Fruit fly (Drosophila melanogaster): ENCODE measurements around the gene spel1.

Gene spel1

DNA sequence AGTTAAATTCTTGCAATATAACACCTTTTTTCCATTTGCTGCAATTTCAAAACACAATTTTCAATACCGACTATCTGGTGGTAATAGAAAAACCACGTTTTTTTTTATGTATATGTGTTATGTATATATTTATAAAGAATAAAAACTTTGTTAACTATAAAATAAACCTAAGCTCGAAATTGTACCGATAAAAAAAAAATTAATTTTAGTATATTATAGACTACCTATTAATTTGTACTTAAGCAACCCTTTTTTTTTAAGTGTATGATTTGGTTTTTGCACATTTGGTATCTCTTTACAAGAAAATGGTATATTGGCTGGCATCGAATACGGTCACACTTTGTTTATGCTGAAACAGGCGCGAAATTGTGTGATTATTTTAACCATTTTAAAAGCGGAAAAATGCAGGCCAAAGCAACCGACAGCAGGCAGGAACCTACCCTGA, at the start of gene spel1 (continued):
- TF ChIP-seq CG16779 (tag; optimal IDR thresholded peaks at IDR 0.05) (peak; percentile 21), dac (GFP tag; optimal IDR thresholded peaks at IDR 0.05) (no peak), cyc (GFP tag; optimal IDR thresholded peaks at IDR 0.05) (peak; percentile 59), Eip75B (GFP tag; optimal IDR thresholded peaks at IDR 0.05) (no peak), lz (GFP tag; optimal IDR thresholded peaks at IDR 0.05) (peak; percentile 40), Smox (GFP tag; optimal IDR thresholded peaks at IDR 0.05) (peak; percentile 38), CG6854 (GFP tag; optimal IDR thresholded peaks at IDR 0.05) (no peak), CG11902 (GFP tag; optimal IDR thresholded peaks at IDR 0.05) (peak; percentile 13)

DNA sequence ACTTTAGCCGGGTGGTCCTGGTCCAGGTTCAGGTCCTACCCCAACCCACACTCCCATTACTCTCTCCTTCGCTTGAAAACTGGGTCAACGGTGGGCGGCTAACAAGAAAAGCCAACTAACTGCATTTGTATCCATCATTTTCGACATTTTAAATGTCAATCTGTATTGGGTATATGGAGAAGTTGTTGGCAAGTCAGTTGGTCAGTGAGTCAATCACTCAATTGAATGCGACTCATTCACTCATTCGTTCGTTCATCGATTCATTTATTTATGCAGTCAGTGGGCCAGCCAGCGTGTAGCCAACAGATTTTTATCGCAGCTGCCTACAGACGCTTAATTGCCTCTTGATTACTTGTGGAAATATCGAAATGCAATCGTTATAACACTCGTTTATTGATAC, 45.2 kb upstream of the spel1 start:
- TF ChIP-seq CG4318 (GFP tag; optimal IDR thresholded peaks at IDR 0.05) (no peak), acj6 (GFP tag; optimal IDR thresholded peaks at IDR 0.05) (no peak), CG15336 (GFP tag; IDR thresholded peaks at IDR 0.05) (no peak), fd85E (GFP tag; optimal IDR thresholded peaks at IDR 0.05) (no peak), svp (GFP tag) (no peak), pdm3 (GFP tag; optimal IDR thresholded peaks at IDR 0.05) (no peak), fkh (GFP tag; optimal IDR thresholded peaks at IDR 0.05) (no peak), CG8319 (GFP tag; optimal IDR thresholded peaks at IDR 0.05) (no peak), CG11294 (GFP tag; IDR thresholded peaks at IDR 0.05) (no peak), CG8632 (GFP tag; optimal IDR thresholded peaks at IDR 0.05) (no peak), CG7368 (GFP tag; optimal IDR thresholded peaks at IDR 0.05) (no peak), CG10631 (GFP tag; optimal IDR thresholded peaks at IDR 0.05) (no peak), dac (GFP tag; optimal IDR thresholded peaks at IDR 0.05) (no peak), CG9139 (GFP tag; optimal IDR thresholded peaks at IDR 0.05) (no peak), eg (GFP tag; IDR thresholded peaks at IDR 0.05) (no peak), Eip78C (GFP tag) (no peak)

DNA sequence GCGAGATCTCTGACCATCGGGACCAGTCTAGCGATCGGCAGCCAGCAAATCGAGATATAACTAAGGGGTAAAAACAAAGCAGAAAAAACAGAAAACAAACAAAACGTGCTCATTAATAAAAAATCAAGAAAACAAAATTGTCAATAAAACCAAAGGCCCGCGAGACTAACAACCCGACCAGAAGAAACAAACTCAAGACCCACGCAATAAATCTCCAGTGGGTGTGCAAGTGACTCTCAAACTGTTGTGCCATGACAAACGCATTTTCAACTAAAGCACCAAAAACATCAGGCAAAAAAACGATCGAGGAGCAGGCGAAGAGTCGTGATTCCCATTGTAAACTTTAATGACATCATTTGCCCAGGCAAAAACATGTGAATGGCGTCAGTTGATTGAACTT, 43.9 kb upstream of the spel1 start:
- TF ChIP-seq spab (GFP tag; optimal IDR thresholded peaks at IDR 0.05): no peak
- no peak for TF ChIP-seq CG1621 (tag; optimal IDR thresholded peaks at IDR 0.05)
- no peak for TF ChIP-seq Smox (GFP tag; optimal IDR thresholded peaks at IDR 0.05)
- TF ChIP-seq CG6163 (GFP tag; IDR thresholded peaks at IDR 0.05): no peak
- TF ChIP-seq Sox102F (GFP tag; optimal IDR thresholded peaks at IDR 0.05): no peak
- no peak for TF ChIP-seq Ets21C (GFP tag; optimal IDR thresholded peaks at IDR 0.05)
- no peak for TF ChIP-seq CG10631 (GFP tag; optimal IDR thresholded peaks at IDR 0.05)
- TF ChIP-seq CG10669 (GFP tag; optimal IDR thresholded peaks at IDR 0.05): no peak
- no peak for TF ChIP-seq eg (GFP tag; IDR thresholded peaks at IDR 0.05)
- no peak for TF ChIP-seq CG15336 (GFP tag; IDR thresholded peaks at IDR 0.05)
- TF ChIP-seq CG16779 (tag; optimal IDR thresholded peaks at IDR 0.05): no peak

DNA sequence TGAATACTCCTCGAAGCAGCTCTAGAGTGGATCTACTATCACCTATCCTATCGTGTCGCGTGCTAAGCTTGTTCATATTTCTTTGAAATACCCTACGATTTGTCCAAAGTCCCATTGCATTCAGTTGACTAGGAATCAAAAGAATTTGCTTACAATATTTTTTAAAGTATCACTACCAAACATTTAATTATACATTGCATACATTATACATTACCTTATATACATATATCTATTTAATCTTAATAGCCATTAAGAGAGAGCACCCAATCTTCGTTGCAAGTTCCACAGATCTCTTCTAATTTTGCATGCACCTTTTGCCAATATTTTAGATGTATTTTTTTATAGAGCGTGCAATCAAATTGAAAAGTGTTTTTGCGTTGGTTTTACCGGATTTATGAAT, 43.3 kb upstream of the spel1 start:
- TF ChIP-seq CG15336 (GFP tag; IDR thresholded peaks at IDR 0.05) (peak; percentile 87), pdm3 (GFP tag; optimal IDR thresholded peaks at IDR 0.05) (peak; percentile 1), Hr39 (GFP tag; optimal IDR thresholded peaks at IDR 0.05) (no peak), CG9139 (GFP tag; optimal IDR thresholded peaks at IDR 0.05) (no peak), CG6163 (GFP tag; IDR thresholded peaks at IDR 0.05) (peak; percentile 43; the same call in 1 of the 3 replicates), CG7368 (GFP tag; optimal IDR thresholded peaks at IDR 0.05) (no peak), cyc (GFP tag; optimal IDR thresholded peaks at IDR 0.05) (no peak), CG31627 (GFP tag; optimal IDR thresholded peaks at IDR 0.05) (no peak), CG4318 (GFP tag; optimal IDR thresholded peaks at IDR 0.05) (peak; percentile 75), Hr4 (GFP tag; optimal IDR thresholded peaks at IDR 0.05) (peak; percentile 81), Gug (GFP tag; IDR thresholded peaks at IDR 0.05) (peak; percentile 42), CG11294 (GFP tag; IDR thresholded peaks at IDR 0.05) (no peak), CG8119 (GFP tag; IDR thresholded peaks at IDR 0.05) (peak; percentile 85), CG6276 (GFP tag; optimal IDR thresholded peaks at IDR 0.05) (peak; percentile 72), dsx (GFP tag; optimal IDR thresholded peaks at IDR 0.05; ENCODE audit: poor library complexity, severe bottlenecking) (no peak), Lpt (GFP tag; optimal IDR thresholded peaks at IDR 0.05) (peak; percentile 73), Smox (GFP tag; optimal IDR thresholded peaks at IDR 0.05) (no peak), eg (GFP tag; IDR thresholded peaks at IDR 0.05) (peak; percentile 80; the same call in 2 of the 3 replicates), CG32006 (GFP tag; optimal IDR thresholded peaks at IDR 0.05) (peak; percentile 87), salr (GFP tag; optimal IDR thresholded peaks at IDR 0.05) (peak in 1 of 2 experiments; percentile 40), CG11762 (GFP tag; optimal IDR thresholded peaks at IDR 0.05; ENCODE audit: insufficient read depth) (no peak), dac (GFP tag; optimal IDR thresholded peaks at IDR 0.05) (peak; percentile 30), achi (GFP tag; optimal IDR thresholded peaks at IDR 0.05) (peak; percentile 40), Sox15 (GFP tag; optimal IDR thresholded peaks at IDR 0.05) (no peak), CG10631 (GFP tag; optimal IDR thresholded peaks at IDR 0.05) (peak; percentile 9)

Measured in whole organism, prepupa.